Fruit fly (Drosophila melanogaster): ENCODE data around the gene CG9095.

DNA sequence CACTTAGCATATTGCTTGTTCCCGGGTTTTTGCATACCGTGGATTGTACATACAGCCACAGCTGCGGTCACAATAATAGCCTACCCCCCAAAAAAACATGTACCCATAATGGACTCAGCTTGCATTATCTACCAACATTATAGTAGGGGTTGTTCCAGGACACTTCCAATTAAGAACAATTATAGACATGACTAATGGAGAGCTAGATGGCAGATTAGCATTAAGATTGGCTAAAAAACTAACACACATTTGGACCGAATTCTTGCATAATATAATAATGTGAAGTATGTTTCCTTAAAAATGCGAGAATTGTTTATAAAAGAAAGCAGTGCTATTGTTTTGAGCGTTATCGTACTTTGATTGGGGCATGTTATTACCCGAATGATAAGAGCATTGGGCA, 72.7 kb downstream of the CG9095 start:
- no peak for TF ChIP-seq tin (GFP tag; optimal IDR thresholded peaks at IDR 0.05)
- TF ChIP-seq CG16779 (GFP tag; IDR thresholded peaks at IDR 0.05): no peak
- peak; percentile 2 for TF ChIP-seq CG18599 (GFP tag; optimal IDR thresholded peaks at IDR 0.05)
- TF ChIP-seq ash1 (GFP tag; optimal IDR thresholded peaks at IDR 0.05): no peak
- TF ChIP-seq CG1603 (tag; optimal IDR thresholded peaks at IDR 0.05): no peak
- TF ChIP-seq NfI (GFP tag; optimal IDR thresholded peaks at IDR 0.05): no peak
- TF ChIP-seq CG16863 (GFP tag; optimal IDR thresholded peaks at IDR 0.05): no peak
- no peak for TF ChIP-seq so (GFP tag; IDR thresholded peaks at IDR 0.05)
- no peak for TF ChIP-seq unpg (GFP tag; optimal IDR thresholded peaks at IDR 0.05)
- no peak for TF ChIP-seq croc (GFP tag; conservative IDR thresholded peaks at IDR 0.05)
- TF ChIP-seq nerfin-2 (GFP tag; IDR thresholded peaks at IDR 0.05; ENCODE audit: partially characterized antibody): no peak
- no peak for TF ChIP-seq Dbx (GFP tag; IDR thresholded peaks at IDR 0.05)
